Fruit fly (Drosophila melanogaster) whole organism: ENCODE data around the gene retinin.

Experiments used
- CG8478 ChIP-seq: fragments of >200 bp; optimal IDR thresholded peaks from 2 replicates; lab custom pipeline; 2018; ENCODE audit warnings: inconsistent platforms
- Dll ChIP-seq: fragments of >200 bp; optimal IDR thresholded peaks from 2 replicates; lab custom pipeline; 2017
- EcR ChIP-seq, 2 experiments: fragments of >200 bp; optimal IDR thresholded peaks; 2 replicates each; lab custom pipeline; 2017; ENCODE audit warnings: missing biosample characterization in 2 of 2, missing genetic modification characterization in 2 of 2, missing genetic modification reagents in 2 of 2
- pan ChIP-seq: fragments of >200 bp; optimal IDR thresholded peaks from 2 replicates; lab custom pipeline; 2017
- usp ChIP-seq: fragments of >200 bp; optimal IDR thresholded peaks from 2 replicates; lab custom pipeline; 2017; ENCODE audit warnings: missing biosample characterization, missing genetic modification characterization, mixed read lengths

DNA sequence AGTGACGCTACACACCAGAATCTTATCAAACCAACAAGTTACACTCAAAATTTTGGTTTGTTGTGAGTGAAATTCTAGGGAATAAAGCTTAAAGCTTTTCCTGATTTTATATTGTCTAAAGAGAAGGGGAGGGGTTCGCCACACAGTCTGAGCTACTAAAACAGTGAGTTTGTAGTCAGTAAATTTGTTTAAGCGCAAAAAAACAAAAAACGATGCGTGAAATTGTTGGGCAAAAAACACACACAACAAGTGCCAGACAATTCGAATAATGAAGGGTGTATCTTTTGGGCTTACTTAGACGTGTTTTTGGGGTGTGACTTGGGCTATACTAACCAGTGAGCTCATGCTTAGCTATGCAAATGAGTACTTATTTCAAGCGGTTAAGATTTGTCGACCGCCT, 28.1 kb downstream of the retinin start:
- TF ChIP-seq usp (GFP tag; lab: Kevin White, UChicago) = no peak
- no peak for TF ChIP-seq Dll (lab: Kevin White, UChicago)
- TF ChIP-seq EcR (GFP tag; optimal IDR thresholded peaks at IDR 0.05; lab: Kevin White, UChicago) = no peak
- no peak for TF ChIP-seq pan (lab: Kevin White, UChicago)
- no peak for TF ChIP-seq CG8478 (lab: Kevin White, UChicago)
